Fruit fly (Drosophila melanogaster): Measurements from ENCODE around the gene fz3.
A peak's percentile ranks its signal among the peaks of the same experiment; 100 is the strongest.

fz3 gene

DNA sequence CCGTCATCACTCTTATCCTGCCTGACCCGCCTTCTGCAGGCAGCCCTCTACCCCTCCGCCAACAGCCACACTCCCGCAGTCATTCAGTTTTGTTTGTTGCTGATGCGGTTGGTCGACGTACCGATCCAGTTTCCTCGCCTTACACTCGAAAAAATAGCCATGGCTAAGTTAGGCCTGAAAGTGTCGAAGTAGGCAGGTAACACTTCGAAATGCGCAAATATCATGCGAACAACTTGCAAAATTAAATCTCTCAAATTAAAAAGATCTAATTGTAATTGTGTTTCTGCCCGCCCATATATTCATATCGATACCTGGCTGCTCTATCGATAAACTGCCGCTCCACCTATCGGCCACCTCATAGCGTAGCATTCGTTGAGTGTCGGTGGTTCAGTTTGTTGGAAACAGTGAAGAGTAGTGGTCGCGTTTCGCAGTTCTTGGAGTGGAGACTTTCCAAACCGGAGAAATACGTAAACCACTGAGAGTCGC, at the start of gene fz3:
Gene fz3 (plus strand): TSS at position 307 of the 486 bp plus-strand sequence.
- TF ChIP-seq CTCF (optimal IDR thresholded peaks at IDR 0.05) (peak; percentile 75), CG8478 (optimal IDR thresholded peaks at IDR 0.05) (no peak)

- no peak for TF ChIP-seq CTCF (optimal IDR thresholded peaks at IDR 0.05)
- TF ChIP-seq CG8478 (optimal IDR thresholded peaks at IDR 0.05) = no peak
These were observed 45.2 kb upstream of the fz3 start for dm6 chrX:724496-724895.

DNA sequence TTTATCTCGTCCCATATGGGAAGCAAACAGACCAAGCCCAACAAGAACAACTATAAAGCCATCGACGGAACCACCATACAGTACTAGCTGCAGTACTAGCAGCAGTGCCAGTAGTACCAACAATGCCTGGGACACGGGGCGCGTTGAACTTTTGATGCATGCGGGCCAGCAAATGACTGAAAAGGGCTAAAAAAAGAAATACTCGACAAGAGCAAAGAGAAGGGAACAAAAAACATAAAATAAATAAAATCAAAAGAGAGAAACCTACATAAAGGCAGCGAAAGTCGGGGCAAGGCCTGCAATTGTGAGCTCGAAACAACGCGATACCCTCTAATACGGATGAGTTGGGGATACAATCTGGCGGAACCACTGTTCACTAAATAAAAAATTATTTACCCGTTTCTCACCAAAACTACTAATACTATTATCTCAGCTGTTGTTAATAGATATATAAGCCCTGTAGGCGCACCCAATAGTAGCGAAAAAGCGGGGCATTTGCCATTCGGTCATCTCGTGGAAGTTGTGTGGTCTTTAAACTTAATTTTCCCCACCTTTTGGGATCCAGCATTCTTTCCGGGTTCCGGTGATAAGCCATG, 30.0 kb upstream of the fz3 start:
- TF ChIP-seq CTCF (optimal IDR thresholded peaks at IDR 0.05) (no peak), CG8478 (optimal IDR thresholded peaks at IDR 0.05) (no peak)

DNA sequence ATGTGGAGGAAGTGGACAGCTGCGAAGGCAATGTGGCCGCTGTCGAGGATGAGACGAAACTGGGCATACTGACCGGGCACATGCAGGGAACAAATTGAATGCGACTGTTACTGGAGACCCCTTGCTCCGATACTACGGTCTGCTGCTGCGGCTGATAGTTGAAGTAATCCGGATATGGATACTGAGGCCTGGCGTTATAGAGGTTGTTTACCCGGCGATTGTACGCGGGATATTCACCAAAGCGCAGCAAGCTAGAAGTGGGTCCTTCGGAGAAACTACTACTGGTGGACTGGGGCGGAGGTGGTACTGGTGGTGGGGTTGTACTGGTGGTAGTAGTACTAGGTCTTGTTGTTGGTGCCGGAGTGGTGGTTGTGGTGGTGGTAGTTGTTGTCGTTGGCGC, 19.7 kb upstream of the fz3 start, which contains the start of gene CG5254:
Gene CG5254 (plus strand): TSS at position 301 of the 400 bp plus-strand sequence.
- TF ChIP-seq CTCF (optimal IDR thresholded peaks at IDR 0.05) (no peak), CG8478 (optimal IDR thresholded peaks at IDR 0.05) (no peak)

DNA sequence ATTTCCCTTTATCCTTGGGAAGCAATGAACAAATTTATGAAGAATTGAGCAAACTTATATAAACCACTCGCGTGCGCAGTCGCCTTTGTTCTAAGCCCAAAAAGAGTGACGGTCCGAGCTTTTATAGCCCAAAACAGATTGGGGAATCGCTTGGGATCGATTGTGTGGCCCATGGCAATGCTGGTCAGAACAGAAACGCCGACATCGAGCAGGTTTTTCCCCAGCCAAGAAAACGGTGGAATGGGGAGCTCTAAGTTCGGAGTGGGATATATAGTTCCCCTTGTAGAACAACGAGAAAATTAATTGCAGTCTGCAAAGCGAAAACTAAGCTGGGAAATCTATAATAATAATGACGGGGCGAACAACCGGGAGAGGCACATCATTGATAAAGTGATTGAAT, 18.5 kb upstream of the fz3 start, which contains the start of gene CG13362:
Gene CG13362 (minus strand): TSS at position 101 of the 400 bp plus-strand sequence.
- TF ChIP-seq CTCF (optimal IDR thresholded peaks at IDR 0.05) = no peak
- TF ChIP-seq CG8478 (optimal IDR thresholded peaks at IDR 0.05) = no peak

- TF ChIP-seq CG8478 (optimal IDR thresholded peaks at IDR 0.05) = no peak
- no peak for TF ChIP-seq CTCF (optimal IDR thresholded peaks at IDR 0.05)
These were observed 16.2 kb upstream of the fz3 start, which contains the start of gene CG13361 for dm6 chrX:753553-753952. Gene CG13361, minus strand, starts transcription at chrX:753653.

dm6 chrX:755642-756332, 14.0 kb upstream of the fz3 start:
- TF ChIP-seq CG8478 (optimal IDR thresholded peaks at IDR 0.05) (no peak), CTCF (optimal IDR thresholded peaks at IDR 0.05) (no peak)

dm6 chrX:756856-757255, 12.9 kb upstream of the fz3 start:
- TF ChIP-seq CTCF (optimal IDR thresholded peaks at IDR 0.05) (no peak), CG8478 (optimal IDR thresholded peaks at IDR 0.05) (no peak)

- TF ChIP-seq CG8478 (optimal IDR thresholded peaks at IDR 0.05) (no peak), CTCF (optimal IDR thresholded peaks at IDR 0.05) (peak; percentile 60 to 68)
These were observed 10.7 kb upstream of the fz3 start, which contains the start of gene CG5273 for dm6 chrX:758892-759621. Gene CG5273, plus strand, starts transcription at chrX:759594.

DNA sequence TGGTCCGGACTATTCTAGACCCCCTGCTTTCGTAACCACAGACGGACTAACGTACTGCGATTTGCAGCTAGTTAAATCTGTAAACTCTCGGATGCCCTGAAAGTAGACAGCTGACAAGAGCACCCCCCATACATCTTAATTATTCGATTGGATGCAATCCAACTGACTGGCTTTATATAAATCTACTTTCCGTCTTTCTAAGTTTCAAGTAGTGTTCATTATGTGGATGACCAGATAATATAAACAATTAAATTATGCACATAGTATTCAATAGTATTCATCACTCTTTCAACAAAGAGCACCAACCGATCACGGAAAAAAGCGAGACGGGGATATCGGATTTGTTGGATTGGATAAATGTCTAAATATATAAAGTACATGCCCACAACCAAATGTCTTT, 7.7 kb upstream of the fz3 start:
- TF ChIP-seq CTCF (optimal IDR thresholded peaks at IDR 0.05) (no peak), CG8478 (optimal IDR thresholded peaks at IDR 0.05) (no peak)

DNA sequence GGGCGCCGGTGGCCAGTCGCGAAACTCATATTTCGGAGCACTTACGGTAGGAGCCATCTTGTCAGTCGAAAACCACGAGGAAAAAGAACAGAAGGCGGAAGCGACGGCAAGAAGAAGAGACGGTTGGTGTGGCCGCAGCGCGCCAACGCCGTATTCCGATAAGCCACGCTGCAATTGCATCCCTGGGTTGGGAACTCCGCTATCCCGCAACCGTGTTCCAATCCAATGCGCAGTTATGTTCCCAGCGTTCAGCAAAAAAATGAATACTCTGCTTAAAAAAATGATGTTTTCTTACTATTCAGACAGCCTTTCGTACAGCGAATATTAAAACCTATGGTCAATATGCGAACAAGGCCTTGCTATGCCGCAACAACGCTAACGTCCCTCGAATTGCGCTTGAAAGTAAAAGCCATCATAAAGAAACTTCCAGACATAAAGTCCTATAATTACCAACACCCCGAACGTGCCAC, 4.7 kb upstream of the fz3 start, which contains the start of gene RpL22:
Gene RpL22 (minus strand): TSS at position 92 of the 470 bp plus-strand sequence.
- no peak for TF ChIP-seq CG8478 (optimal IDR thresholded peaks at IDR 0.05)
- peak; percentile 66 to 69 for TF ChIP-seq CTCF (optimal IDR thresholded peaks at IDR 0.05)

DNA sequence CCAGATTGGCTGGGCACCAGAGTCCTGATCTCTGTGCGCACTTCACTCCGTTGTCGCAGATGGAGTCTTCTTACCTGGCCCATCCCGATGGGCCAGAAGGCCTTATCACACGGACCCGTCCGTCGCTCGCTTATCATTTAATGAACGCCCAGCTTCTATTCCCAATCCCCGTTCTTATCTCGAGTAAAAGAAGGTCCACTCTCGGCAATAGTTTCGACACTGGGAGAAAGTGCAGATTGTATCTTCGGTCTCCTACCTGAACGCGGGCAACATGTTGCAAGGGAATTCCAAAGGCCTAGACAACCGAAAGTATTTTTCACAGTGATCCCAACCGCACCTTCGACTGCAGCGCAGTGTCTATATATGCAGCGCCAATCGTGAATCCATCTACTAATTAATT, 3.7 kb upstream of the fz3 start:
- TF ChIP-seq CG8478 (optimal IDR thresholded peaks at IDR 0.05) (no peak), CTCF (optimal IDR thresholded peaks at IDR 0.05) (no peak)

dm6 chrX:767928-768327, 1.8 kb upstream of the fz3 start:
- no peak for TF ChIP-seq CG8478 (optimal IDR thresholded peaks at IDR 0.05)
- no peak for TF ChIP-seq CTCF (optimal IDR thresholded peaks at IDR 0.05)

DNA sequence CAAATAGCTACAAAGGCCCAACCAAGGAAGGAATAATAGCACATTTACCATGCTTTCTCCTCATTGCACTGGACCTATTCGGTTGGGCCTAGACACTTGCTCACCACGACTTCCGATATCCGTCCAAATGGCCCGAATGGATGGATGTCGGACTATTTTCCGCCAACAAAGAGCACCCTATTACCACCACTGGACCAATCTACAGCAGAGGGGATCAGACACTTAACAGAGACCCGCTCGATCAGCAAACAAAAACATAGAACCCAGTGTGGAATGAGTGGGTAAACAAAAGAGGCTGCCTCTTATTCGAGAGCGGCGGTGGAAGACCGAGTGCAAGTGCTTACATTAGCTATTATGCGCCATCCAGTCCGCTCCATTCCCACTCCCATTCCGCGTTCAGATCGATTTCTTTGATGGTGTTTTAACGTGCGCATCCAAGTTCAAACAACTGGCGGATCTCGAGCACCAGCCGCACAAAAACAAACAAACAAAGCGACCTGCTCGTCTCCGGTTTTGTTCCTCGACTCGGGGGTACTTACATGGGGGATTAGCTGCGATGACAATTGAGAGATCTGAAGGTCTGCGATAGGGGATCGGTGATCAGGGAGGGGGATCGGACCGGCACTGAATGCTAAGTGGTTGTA, 1.1 kb upstream of the fz3 start:
- TF ChIP-seq CTCF (optimal IDR thresholded peaks at IDR 0.05) (no peak), CG8478 (optimal IDR thresholded peaks at IDR 0.05) (no peak)
